Worm (Caenorhabditis elegans): ENCODE results near the gene btbd-10.
"Not testable (repeated sequence)": the region's sequence is repeated elsewhere in the genome, so short reads cannot be mapped to it uniquely, and the experiment has no call there.

btbd-10 gene

DNA sequence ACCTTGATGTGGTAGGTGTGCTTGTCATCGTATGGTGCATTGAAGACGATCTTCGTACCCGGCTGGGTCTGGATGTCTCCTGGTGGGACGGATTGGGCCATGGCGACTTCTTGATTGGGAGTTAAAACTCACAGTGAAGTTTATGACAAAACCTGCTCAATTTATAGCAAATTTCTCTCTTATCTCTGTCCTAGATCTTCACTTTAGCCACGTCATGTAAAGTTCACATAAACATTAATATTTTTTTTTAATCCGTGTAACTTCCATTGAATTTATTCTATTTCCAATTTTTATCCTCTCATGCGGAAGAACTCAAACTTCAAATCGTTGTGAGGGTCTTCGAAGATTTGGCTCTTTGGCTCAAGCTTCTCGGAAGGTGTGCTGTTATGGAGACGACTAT, 11.7 kb downstream of the btbd-10 start, which contains the start of gene msp-31:
msp-31 (minus strand) TSS at position 101 of the 400 bp plus-strand sequence.
- TF ChIP-seq ceh-34 (tag; optimal IDR thresholded peaks at IDR 0.05); sox-2 (GFP tag; IDR thresholded peaks at IDR 0.05); pha-2 (tag; optimal IDR thresholded peaks at IDR 0.05): not testable (repeated sequence)

DNA sequence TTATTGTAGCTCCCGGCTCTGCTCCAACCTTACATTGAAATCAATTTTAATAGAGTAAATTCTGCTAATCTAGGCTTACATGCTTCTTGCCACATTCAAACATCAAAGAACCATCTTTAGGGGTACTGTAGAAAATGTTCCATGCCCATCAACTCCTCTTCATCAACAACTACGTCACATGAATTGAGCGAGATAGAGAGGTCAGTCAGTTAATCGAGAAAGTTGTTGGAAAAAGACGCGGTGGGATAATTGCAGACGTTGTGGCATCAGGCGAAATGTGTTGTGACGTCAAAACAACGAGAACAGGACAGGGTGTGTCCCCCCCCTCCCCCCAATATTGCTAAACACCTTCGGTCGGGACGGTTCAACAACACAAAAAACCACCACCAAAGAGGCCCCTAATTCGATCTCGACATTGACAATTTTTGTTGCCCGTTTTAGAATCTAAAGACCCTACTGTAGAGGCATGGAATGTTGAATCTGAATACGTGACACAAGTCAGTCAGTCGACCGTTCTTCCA, 13.8 kb downstream of the btbd-10 start:
- TF ChIP-seq pax-1 (tag; optimal IDR thresholded peaks at IDR 0.05) (no peak), F13H6.1 (tag; optimal IDR thresholded peaks at IDR 0.05) (no peak), ceh-30 (tag; optimal IDR thresholded peaks at IDR 0.05) (no peak), T23F11.4 (GFP tag; optimal IDR thresholded peaks at IDR 0.05) (no peak), hlh-15 (tag; optimal IDR thresholded peaks at IDR 0.05) (no peak), unc-3 (GFP tag; conservative IDR thresholded peaks at IDR 0.05) (no peak), unc-3 (tag; optimal IDR thresholded peaks at IDR 0.05) (no peak), unc-86 (tag; optimal IDR thresholded peaks at IDR 0.05) (no peak)

DNA sequence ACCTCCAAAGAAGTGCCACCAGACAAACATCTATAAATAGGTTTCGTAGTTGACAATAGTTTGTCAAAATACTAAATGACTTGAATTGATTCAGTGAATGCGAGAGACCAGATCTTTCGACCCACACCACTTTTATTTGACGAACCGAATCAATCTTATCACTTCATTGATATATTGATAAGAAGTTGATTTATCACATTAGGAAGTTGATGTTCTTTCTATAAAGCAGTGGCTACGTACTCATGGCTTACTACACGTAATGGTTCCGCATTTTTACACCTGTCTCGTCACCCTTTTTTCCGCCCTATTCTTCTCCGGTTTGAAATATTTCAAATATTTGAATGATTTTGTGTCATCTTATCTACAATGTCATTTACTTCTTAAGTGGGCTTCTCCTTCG, 15.8 kb downstream of the btbd-10 start:
- TF ChIP-seq elt-2 (tag; optimal IDR thresholded peaks at IDR 0.05), result peak; percentile 83
- TF ChIP-seq fkh-10 (GFP tag; optimal IDR thresholded peaks at IDR 0.05), result no peak

DNA sequence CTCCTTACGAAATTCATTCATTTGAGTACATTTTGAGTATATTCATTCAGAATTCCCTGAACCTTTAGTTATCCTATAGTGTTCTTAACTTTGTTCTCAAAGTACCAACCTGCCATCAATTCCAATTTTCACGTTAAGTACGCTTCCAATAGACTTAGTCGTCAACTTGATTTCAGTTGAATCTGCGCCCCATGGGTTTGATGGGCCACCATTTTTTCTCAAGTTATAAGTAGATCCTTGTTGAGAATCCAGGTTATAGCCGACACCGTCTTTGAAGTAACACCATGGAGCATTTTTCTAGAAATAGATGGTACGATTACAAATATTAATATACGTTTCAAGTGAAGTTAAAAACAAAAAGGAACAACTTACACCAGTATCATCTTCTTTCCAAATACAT, 19.9 kb downstream of the btbd-10 start:
- TF ChIP-seq tbx-7 (tag; optimal IDR thresholded peaks at IDR 0.05), result no peak

DNA sequence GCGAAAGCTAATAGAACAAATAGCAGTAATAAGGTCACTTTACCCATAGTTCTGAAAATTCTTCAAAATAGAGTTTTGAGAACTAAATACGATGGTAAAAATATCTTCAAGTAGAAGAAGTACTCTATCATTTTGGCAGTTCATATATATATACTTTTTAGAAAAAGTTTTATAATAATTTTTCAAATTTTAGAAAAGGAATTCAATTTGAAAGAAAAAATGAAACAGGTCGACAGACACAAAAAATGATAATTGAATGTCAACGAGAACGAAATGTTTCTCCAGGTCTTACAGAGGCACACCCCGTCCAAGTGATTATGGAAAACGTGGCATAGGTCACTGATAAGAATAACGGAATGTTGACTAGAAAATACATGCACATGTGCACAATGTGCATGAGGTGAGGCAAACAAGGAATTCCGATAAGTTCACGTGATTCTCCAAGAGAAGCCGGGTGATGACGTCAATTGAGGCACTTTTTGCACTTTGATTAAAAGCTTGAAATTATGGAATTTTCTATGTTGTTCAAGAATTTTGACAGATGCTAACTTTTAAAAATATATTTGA, 20.5 kb downstream of the btbd-10 start, which contains the start of gene aagr-2:
aagr-2 (minus strand) TSS at position 51 of the 567 bp plus-strand sequence.
- no peak for TF ChIP-seq pag-3 (tag; optimal IDR thresholded peaks at IDR 0.05; ENCODE audit: borderline replicate concordance)
- no peak for TF ChIP-seq sox-4 (tag; optimal IDR thresholded peaks at IDR 0.05)
- peak; percentile 99 for TF ChIP-seq elt-2 (tag; optimal IDR thresholded peaks at IDR 0.05)
- TF ChIP-seq sdc-2 (tag; optimal IDR thresholded peaks at IDR 0.05), result no peak

DNA sequence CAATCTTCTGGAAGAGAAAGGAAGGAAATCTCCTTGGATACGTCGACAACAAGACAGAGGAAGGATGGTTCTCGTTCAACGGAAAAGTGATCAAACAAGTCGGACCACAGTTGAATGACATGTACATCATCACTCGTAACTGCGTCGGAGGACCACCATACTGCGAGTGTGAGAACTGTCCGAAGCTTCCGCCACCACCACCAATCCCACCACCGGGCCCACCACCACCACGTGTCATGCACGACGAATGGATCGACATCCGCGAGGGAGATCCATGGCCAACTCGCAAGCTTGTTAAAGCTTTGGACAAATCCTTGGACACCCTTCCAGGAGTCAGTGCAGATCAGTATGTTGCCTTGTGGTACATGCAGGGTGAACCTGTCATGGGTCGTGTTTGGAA, 26.5 kb downstream of the btbd-10 start:
- no peak for TF ChIP-seq ama-1 (optimal IDR thresholded peaks at IDR 0.05)
- TF ChIP-seq gmeb-2 (tag; optimal IDR thresholded peaks at IDR 0.05), result no peak
- TF ChIP-seq syd-9 (tag; optimal IDR thresholded peaks at IDR 0.05), result no peak
- TF ChIP-seq unc-3 (GFP tag; conservative IDR thresholded peaks at IDR 0.05), result no peak
- no peak for TF ChIP-seq unc-3 (tag; optimal IDR thresholded peaks at IDR 0.05)
- no peak for TF ChIP-seq sox-2 (GFP tag; IDR thresholded peaks at IDR 0.05)
- TF ChIP-seq ceh-24 (tag; optimal IDR thresholded peaks at IDR 0.05), result no peak
- TF ChIP-seq eyg-1 (tag; optimal IDR thresholded peaks at IDR 0.05), result no peak
- no peak for TF ChIP-seq pqm-1 (tag; optimal IDR thresholded peaks at IDR 0.05)
- no peak for TF ChIP-seq pros-1 (tag; optimal IDR thresholded peaks at IDR 0.05)
- no peak for TF ChIP-seq che-1 (tag; optimal IDR thresholded peaks at IDR 0.05)

DNA sequence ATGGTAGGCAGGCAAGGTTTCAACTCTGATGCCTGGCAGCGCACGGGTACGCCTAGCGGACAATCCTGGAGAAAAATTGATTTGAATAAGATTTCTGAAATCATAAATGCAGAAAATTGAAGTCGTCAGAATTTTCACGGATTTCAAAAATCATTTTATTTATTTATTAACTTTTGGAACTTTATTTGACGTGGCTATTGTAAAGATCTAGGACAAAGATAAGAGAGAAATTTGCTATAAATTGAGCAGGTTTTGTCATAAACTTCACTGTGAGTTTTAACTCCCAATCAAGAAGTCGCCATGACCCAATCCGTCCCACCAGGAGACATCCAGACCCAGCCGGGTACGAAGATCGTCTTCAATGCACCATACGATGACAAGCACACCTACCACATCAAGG, 27.9 kb downstream of the btbd-10 start, which contains the start of gene msp-152:
msp-152 (plus strand) TSS at position 301 of the 400 bp plus-strand sequence.
- TF ChIP-seq nhr-11 (tag; optimal IDR thresholded peaks at IDR 0.05); unc-3 (GFP tag; conservative IDR thresholded peaks at IDR 0.05); unc-3 (tag; optimal IDR thresholded peaks at IDR 0.05); C38D4.7 (GFP tag; optimal IDR thresholded peaks at IDR 0.05): not testable (repeated sequence)

DNA sequence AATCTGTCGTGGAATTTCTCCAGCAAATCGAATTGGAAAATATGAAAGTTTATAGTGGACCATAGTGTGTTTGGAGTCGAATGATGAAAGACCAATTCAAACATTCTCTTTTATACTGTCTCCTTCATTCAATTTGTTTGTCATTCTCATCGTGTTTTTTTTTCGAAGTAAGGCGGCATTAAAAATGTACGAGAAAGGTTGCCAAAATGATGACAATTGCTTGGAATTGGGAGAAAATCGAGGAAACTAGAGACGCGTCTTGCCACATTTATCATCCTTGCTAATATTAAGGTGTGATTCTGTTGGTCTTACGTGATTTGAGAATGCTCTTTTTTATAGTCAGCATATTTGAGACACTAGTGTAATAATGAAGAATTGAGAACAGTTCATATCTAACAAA, 30.1 kb downstream of the btbd-10 start, which contains the start of gene gst-30:
gst-30 (minus strand) TSS at position 101 of the 400 bp plus-strand sequence.
- TF ChIP-seq Y22D7AL.16 (tag; optimal IDR thresholded peaks at IDR 0.05) (no peak), fkh-6 (tag; optimal IDR thresholded peaks at IDR 0.05) (no peak), hlh-8 (tag; optimal IDR thresholded peaks at IDR 0.05) (no peak), ceh-48 (tag; optimal IDR thresholded peaks at IDR 0.05) (no peak), T23F11.4 (GFP tag; optimal IDR thresholded peaks at IDR 0.05) (no peak), ceh-19 (GFP tag; optimal IDR thresholded peaks at IDR 0.05) (no peak), ttx-3 (tag; optimal IDR thresholded peaks at IDR 0.05) (no peak), unc-86 (tag; optimal IDR thresholded peaks at IDR 0.05) (no peak), C08G9.2 (tag; optimal IDR thresholded peaks at IDR 0.05) (no peak), ceh-2 (tag; optimal IDR thresholded peaks at IDR 0.05) (no peak), elt-4 (tag; optimal IDR thresholded peaks at IDR 0.05) (no peak), lin-11 (tag; optimal IDR thresholded peaks at IDR 0.05) (no peak), sox-4 (tag; optimal IDR thresholded peaks at IDR 0.05) (no peak), dve-1 (tag; optimal IDR thresholded peaks at IDR 0.05) (no peak), unc-55 (GFP tag; optimal IDR thresholded peaks at IDR 0.05) (no peak)
